Worm (Caenorhabditis elegans): ENCODE results near the gene fum-1.

DNA sequence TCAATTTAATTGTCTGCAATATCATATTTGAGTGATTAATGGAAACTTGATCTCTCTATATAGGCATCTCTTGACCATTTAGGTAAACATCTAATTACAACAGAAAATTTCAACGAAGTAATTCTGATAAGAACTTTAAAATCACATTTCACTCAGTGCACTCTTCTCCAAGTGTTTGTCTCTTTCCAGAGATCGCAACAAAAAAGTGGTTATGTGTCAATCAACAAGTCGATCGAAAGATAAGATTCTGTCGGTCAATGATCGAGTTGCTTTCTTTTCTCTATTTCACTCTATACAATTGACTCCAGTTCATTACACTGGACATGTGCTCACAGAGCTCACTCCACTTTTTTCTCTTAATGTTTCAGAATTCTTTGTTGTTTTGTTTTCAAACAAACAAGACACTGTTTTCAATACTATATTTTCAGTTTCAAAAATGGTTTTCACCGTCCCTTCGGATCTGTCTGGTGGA, 11.7 kb upstream of the fum-1 start, which contains the start of gene alh-12:
- no peak for TF ChIP-seq pha-4 (tag; optimal IDR thresholded peaks at IDR 0.05)
- TF ChIP-seq rnt-1 (tag; optimal IDR thresholded peaks at IDR 0.05), result no peak
- no peak for TF ChIP-seq dve-1 (tag; optimal IDR thresholded peaks at IDR 0.05)
- TF ChIP-seq ttx-3 (tag; optimal IDR thresholded peaks at IDR 0.05), result no peak
- no peak for TF ChIP-seq nhr-11 (tag; optimal IDR thresholded peaks at IDR 0.05)
- no peak for TF ChIP-seq C08G9.2 (tag; optimal IDR thresholded peaks at IDR 0.05)
- no peak for TF ChIP-seq tbx-2 (tag; optimal IDR thresholded peaks at IDR 0.05)
- no peak for TF ChIP-seq elt-2 (tag; optimal IDR thresholded peaks at IDR 0.05)
- TF ChIP-seq hlh-8 (tag; optimal IDR thresholded peaks at IDR 0.05), result no peak
